Fruit fly (Drosophila melanogaster) whole organism, embryonic: ENCODE results near the gene LysRS.

ENCODE experiments used
- Abd-B ChIP-seq: fragments of 200-800 bp; sonication (Bioruptor generic); optimal IDR thresholded peaks from 2 replicates; lab custom pipeline; 2018; ENCODE audit warnings: missing biosample characterization, mild to moderate bottlenecking, missing genetic modification characterization, moderate library complexity
- Aef1 ChIP-seq: fragments of 200-800 bp; sonication (Bioruptor generic); IDR thresholded peaks from 3 replicates; pipeline ENCODE4 v1.3.6; 2022; ENCODE audit warnings: missing biosample characterization, missing genetic modification characterization
- B-H1 ChIP-seq: fragments of 200-800 bp; sonication (Bioruptor generic); IDR thresholded peaks from 3 replicates; pipeline ENCODE4 v1.3.6; 2022; ENCODE audit warnings: missing biosample characterization, missing genetic modification characterization
- CG10209 ChIP-seq: fragments of 200-800 bp; sonication (Bioruptor generic); optimal IDR thresholded peaks from 3 replicates; lab custom pipeline; 2017; ENCODE audit warnings: missing biosample characterization, mild to moderate bottlenecking, missing genetic modification characterization, missing genetic modification reagents
- CG10274 ChIP-seq: fragments of 200-800 bp; sonication (Bioruptor generic); optimal IDR thresholded peaks from 3 replicates; lab custom pipeline; 2017; ENCODE audit warnings: missing biosample characterization, mild to moderate bottlenecking, missing genetic modification characterization
- CG11560 ChIP-seq: fragments of 200-800 bp; sonication (Bioruptor generic); IDR thresholded peaks from 3 replicates; pipeline ENCODE4 v1.3.6; 2022; ENCODE audit warnings: missing biosample characterization, missing genetic modification characterization
- CG1233 ChIP-seq: fragments of 200-800 bp; sonication (Bioruptor generic); optimal IDR thresholded peaks from 4 replicates; lab custom pipeline; 2018; ENCODE audit warnings: missing biosample characterization, mild to moderate bottlenecking, missing genetic modification characterization
- CG12391 ChIP-seq: fragments of 200-800 bp; sonication (Bioruptor generic); optimal IDR thresholded peaks from 3 replicates; lab custom pipeline; 2018; ENCODE audit warnings: missing biosample characterization, mild to moderate bottlenecking, missing genetic modification characterization, moderate library complexity
- CG15479 ChIP-seq: fragments of 200-800 bp; sonication (Bioruptor generic); optimal IDR thresholded peaks from 3 replicates; lab custom pipeline; 2019; ENCODE audit warnings: missing biosample characterization, mild to moderate bottlenecking, missing genetic modification characterization, moderate library complexity
- CG16813 ChIP-seq: fragments of 200-800 bp; sonication (Bioruptor generic); IDR thresholded peaks from 3 replicates; pipeline ENCODE4 v1.3.6; 2022; ENCODE audit warnings: missing biosample characterization, missing genetic modification characterization; ENCODE audit not compliant: partially characterized antibody
- CG18011 ChIP-seq: fragments of 200-800 bp; sonication (Bioruptor generic); optimal IDR thresholded peaks from 2 replicates; lab custom pipeline; 2017; ENCODE audit warnings: missing biosample characterization, missing genetic modification characterization, mild to moderate bottlenecking, moderate library complexity, missing genotype
- CG31224 ChIP-seq: fragments of 200-800 bp; sonication (Bioruptor generic); IDR thresholded peaks from 2 replicates; pipeline ENCODE4 v1.3.6; 2022; ENCODE audit warnings: missing biosample characterization, missing genetic modification characterization
- CG34422 ChIP-seq: fragments of 200-800 bp; sonication (Bioruptor generic); IDR thresholded peaks from 3 replicates; pipeline ENCODE4 v1.3.6; 2022; ENCODE audit warnings: missing biosample characterization, missing genetic modification characterization
- CG6654 ChIP-seq: fragments of 200-800 bp; sonication (Bioruptor generic); optimal IDR thresholded peaks from 2 replicates; lab custom pipeline; 2017; ENCODE audit warnings: missing biosample characterization, mild to moderate bottlenecking, missing genetic modification characterization
- CG7928 ChIP-seq: fragments of 200-800 bp; sonication (Bioruptor generic); optimal IDR thresholded peaks from 2 replicates; lab custom pipeline; 2017; ENCODE audit warnings: missing biosample characterization, mild to moderate bottlenecking, missing genetic modification characterization
- CG8478 ChIP-seq: fragments of >200 bp; optimal IDR thresholded peaks from 2 replicates; lab custom pipeline; 2018
- CG9797 ChIP-seq: fragments of 200-800 bp; sonication (Bioruptor generic); optimal IDR thresholded peaks from 3 replicates; lab custom pipeline; 2018; ENCODE audit warnings: missing biosample characterization, mild to moderate bottlenecking, missing genetic modification characterization
- Chrac-16 ChIP-seq: fragments of 200-800 bp; sonication (Bioruptor generic); optimal IDR thresholded peaks from 3 replicates; lab custom pipeline; 2016; ENCODE audit warnings: missing biosample characterization, missing genetic modification characterization
- CoRest ChIP-seq: fragments of 200-800 bp; sonication (Bioruptor generic); optimal IDR thresholded peaks from 3 replicates; lab custom pipeline; 2018; ENCODE audit warnings: missing biosample characterization, mild to moderate bottlenecking, missing genetic modification characterization, moderate library complexity
- D19B ChIP-seq: fragments of 200-800 bp; sonication (Bioruptor generic); optimal IDR thresholded peaks from 2 replicates; lab custom pipeline; 2017; ENCODE audit warnings: missing biosample characterization, mild to moderate bottlenecking, missing genetic modification characterization
- Dbx ChIP-seq: fragments of 200-800 bp; sonication (Bioruptor generic); IDR thresholded peaks from 3 replicates; pipeline ENCODE4 v1.3.6; 2022; ENCODE audit warnings: missing biosample characterization, missing genetic modification characterization
- Dip3 ChIP-seq: fragments of 200-800 bp; sonication (Bioruptor generic); optimal IDR thresholded peaks from 3 replicates; lab custom pipeline; 2016; ENCODE audit warnings: missing biosample characterization, missing genetic modification characterization
- Doc3 ChIP-seq: fragments of 200-800 bp; sonication (Bioruptor generic); IDR thresholded peaks from 3 replicates; pipeline ENCODE4 v1.3.6; 2022; ENCODE audit warnings: missing biosample characterization, missing genetic modification characterization; ENCODE audit not compliant: partially characterized antibody
- Ets65A ChIP-seq: fragments of 200-800 bp; sonication (Bioruptor generic); peaks from one replicate; lab custom pipeline; 2016; ENCODE audit warnings: missing biosample characterization, missing genetic modification characterization
- Fer2 ChIP-seq: fragments of 200-800 bp; sonication (Bioruptor generic); optimal IDR thresholded peaks from 2 replicates; lab custom pipeline; 2018; ENCODE audit warnings: missing biosample characterization, mild to moderate bottlenecking, missing genetic modification characterization, moderate library complexity
- HLH3B ChIP-seq: fragments of 200-800 bp; sonication (Bioruptor generic); IDR thresholded peaks from 2 replicates; pipeline ENCODE4 v1.3.6; 2022; ENCODE audit warnings: missing biosample characterization, missing genetic modification characterization
- Hey ChIP-seq: fragments of 200-800 bp; sonication (Bioruptor generic); optimal IDR thresholded peaks from 3 replicates; lab custom pipeline; 2018; ENCODE audit warnings: missing biosample characterization, mild to moderate bottlenecking, missing genetic modification characterization
- HmgZ ChIP-seq: fragments of 200-800 bp; sonication (Bioruptor generic); optimal IDR thresholded peaks from 2 replicates; lab custom pipeline; 2018; ENCODE audit warnings: missing biosample characterization, mild to moderate bottlenecking, missing genetic modification characterization
- Myb ChIP-seq: fragments of 200-800 bp; sonication (Bioruptor generic); optimal IDR thresholded peaks from 2 replicates; lab custom pipeline; 2016; ENCODE audit warnings: missing biosample characterization, missing genetic modification characterization
- NC2β ChIP-seq: fragments of 200-800 bp; sonication (Bioruptor generic); optimal IDR thresholded peaks from 2 replicates; lab custom pipeline; 2016; ENCODE audit warnings: missing biosample characterization, missing genetic modification characterization
- Side ChIP-seq: fragments of 200-800 bp; sonication (Bioruptor generic); optimal IDR thresholded peaks from 2 replicates; lab custom pipeline; 2016; ENCODE audit warnings: missing biosample characterization, missing genetic modification characterization
- Stat92E ChIP-seq, 3 experiments: fragments of >200 bp in 2 of 3; fragments of 200-800 bp in 1 of 3; sonication (Bioruptor generic) in 1 of 3; optimal IDR thresholded peaks; 2 replicates each; lab custom pipeline; 2017 to 2019; ENCODE audit warnings: missing biosample characterization in 3 of 3, missing genetic modification characterization in 3 of 3, mild to moderate bottlenecking in 1 of 3, moderate library complexity in 1 of 3
- Xrp1 ChIP-seq: fragments of 200-800 bp; sonication (Bioruptor generic); IDR thresholded peaks from 2 replicates; pipeline ENCODE4 v1.3.6; 2022; ENCODE audit warnings: missing biosample characterization, missing genetic modification characterization
- ap ChIP-seq: fragments of 200-800 bp; sonication (Bioruptor generic); IDR thresholded peaks from 2 replicates; pipeline ENCODE4 v1.3.6; 2022; ENCODE audit warnings: missing biosample characterization, missing genetic modification characterization
- br ChIP-seq: fragments of >200 bp; optimal IDR thresholded peaks from 2 replicates; lab custom pipeline; 2017
- cwo ChIP-seq: fragments of 200-800 bp; sonication (Bioruptor generic); optimal IDR thresholded peaks from 3 replicates; lab custom pipeline; 2017; ENCODE audit warnings: missing biosample characterization, missing genetic modification characterization, mild to moderate bottlenecking, moderate library complexity, missing genetic modification reagents
- da ChIP-seq: fragments of 200-800 bp; sonication (Bioruptor generic); optimal IDR thresholded peaks from 2 replicates; lab custom pipeline; 2016; ENCODE audit warnings: missing biosample characterization, missing genetic modification characterization
- fd96Cb ChIP-seq: fragments of 200-800 bp; sonication (Bioruptor generic); optimal IDR thresholded peaks from 2 replicates; lab custom pipeline; 2018; ENCODE audit warnings: missing biosample characterization, mild to moderate bottlenecking, missing genetic modification characterization, moderate library complexity
- gsb ChIP-seq: fragments of 200-800 bp; sonication (Bioruptor generic); IDR thresholded peaks from 2 replicates; pipeline ENCODE4 v1.3.6; 2022; ENCODE audit warnings: missing biosample characterization, missing genetic modification characterization
- gt ChIP-seq: fragments of 200-800 bp; sonication (Bioruptor generic); IDR thresholded peaks from 2 replicates; pipeline ENCODE4 v1.3.6; 2022; ENCODE audit warnings: missing biosample characterization, missing genetic modification characterization
- hb ChIP-seq: fragments of 200-800 bp; sonication (Bioruptor generic); IDR thresholded peaks from 3 replicates; pipeline ENCODE4 v1.3.6; 2022; ENCODE audit warnings: missing biosample characterization, missing genetic modification characterization; ENCODE audit not compliant: partially characterized antibody
- hkb ChIP-seq, 2 experiments: fragments of 200-800 bp in 1 of 2; fragments of >200 bp in 1 of 2; sonication (Bioruptor generic) in 1 of 2; IDR thresholded peaks in 1 of 2; optimal IDR thresholded peaks in 1 of 2; 2 replicates each; pipeline versions ENCODE4 v1.3.6 to Lab custom; 2017 to 2022; ENCODE audit warnings: missing biosample characterization in 1 of 2, missing genetic modification characterization in 1 of 2
- mam ChIP-seq: fragments of 200-800 bp; sonication (Bioruptor generic); optimal IDR thresholded peaks from 3 replicates; lab custom pipeline; 2016; ENCODE audit warnings: missing biosample characterization, missing genetic modification characterization
- pnt ChIP-seq: fragments of 200-800 bp; sonication (Bioruptor generic); optimal IDR thresholded peaks from 3 replicates; lab custom pipeline; 2016; ENCODE audit warnings: missing biosample characterization, missing genetic modification characterization
- repo ChIP-seq: fragments of 200-800 bp; sonication (Bioruptor generic); optimal IDR thresholded peaks from 2 replicates; lab custom pipeline; 2016; ENCODE audit warnings: missing biosample characterization, missing genetic modification characterization
- sima ChIP-seq: fragments of 200-800 bp; sonication (Bioruptor generic); optimal IDR thresholded peaks from 2 replicates; lab custom pipeline; 2016; ENCODE audit warnings: missing biosample characterization, missing genetic modification characterization
- ssp ChIP-seq: fragments of 200-800 bp; sonication (Bioruptor generic); IDR thresholded peaks from 2 replicates; pipeline ENCODE4 v1.3.6; 2022; ENCODE audit warnings: missing biosample characterization, missing genetic modification characterization
- unc-4 ChIP-seq: fragments of 200-800 bp; sonication (Bioruptor generic); IDR thresholded peaks from 2 replicates; pipeline ENCODE4 v1.3.6; 2022; ENCODE audit warnings: missing biosample characterization, missing genetic modification characterization; ENCODE audit not compliant: partially characterized antibody
- vnd ChIP-seq: fragments of 200-800 bp; sonication (Bioruptor generic); IDR thresholded peaks from 3 replicates; pipeline ENCODE4 v1.3.6; 2022; ENCODE audit warnings: missing biosample characterization, missing genetic modification characterization; ENCODE audit not compliant: partially characterized antibody

LysRS gene

DNA sequence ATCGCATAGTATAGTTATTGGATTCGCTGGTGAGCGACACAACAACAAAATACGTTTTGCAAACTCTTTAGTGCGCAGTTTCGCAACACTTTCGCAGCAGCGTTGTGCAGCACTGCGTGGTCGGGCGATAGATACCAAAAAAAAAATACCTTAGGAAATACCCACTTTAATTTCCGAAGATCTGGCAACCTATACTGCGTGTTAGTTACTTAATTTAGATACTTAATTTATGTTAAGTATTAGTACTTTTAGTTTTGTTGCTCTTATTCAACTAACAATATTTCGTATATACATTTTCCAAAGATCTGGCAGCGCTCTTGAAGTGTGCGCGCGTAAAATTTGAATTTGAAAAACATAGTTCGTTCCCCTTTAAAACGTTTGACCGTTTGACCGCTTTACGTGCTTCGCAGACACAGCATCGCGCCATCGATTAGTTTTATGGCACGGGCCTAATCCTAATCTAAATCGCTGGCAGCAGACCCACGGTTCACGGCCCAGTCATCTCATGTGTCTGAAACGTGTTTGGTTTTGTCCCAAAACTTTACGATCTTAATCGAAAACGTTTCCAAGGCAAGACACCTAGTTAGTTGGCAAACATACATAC lies 28.7 kb downstream of the LysRS start, which contains the start of gene LPCAT (continued):
- TF ChIP-seq CG16813 (GFP tag; lab: Robert Waterston, UW) (peak; percentile 84), da (GFP tag; lab: Kevin White, UChicago) (peak; percentile 53), Dip3 (GFP tag; lab: Kevin White, UChicago) (peak; percentile 78), unc-4 (GFP tag; lab: Robert Waterston, UW) (peak; percentile 83), CG10209 (GFP tag; lab: Kevin White, UChicago) (peak; percentile 77), Myb (peak; percentile 86), Side (GFP tag; lab: Kevin White, UChicago) (peak; percentile 62), Doc3 (GFP tag; lab: Robert Waterston, UW) (peak; percentile 80), hb (GFP tag; lab: Robert Waterston, UW) (no peak), NC2β (GFP tag; lab: Kevin White, UChicago) (peak; percentile 29), Aef1 (peak; percentile 86), br (lab: Kevin White, UChicago) (no peak), hkb (optimal IDR thresholded peaks at IDR 0.05; lab: Kevin White, UChicago) (peak; percentile 95), hkb (GFP tag; IDR thresholded peaks at IDR 0.05; lab: Robert Waterston, UW) (peak; percentile 77), CG8478 (lab: Kevin White, UChicago) (no peak), fd96Cb (tag; lab: Kevin White, UChicago) (peak; percentile 68), Xrp1 (GFP tag; lab: Robert Waterston, UW) (peak; percentile 82), CG7928 (GFP tag; lab: Kevin White, UChicago) (peak; percentile 43), Ets65A (GFP tag; lab: Kevin White, UChicago) (peak; percentile 97), gsb (peak; percentile 67; the same call in 1 of the 2 replicates), CG18011 (GFP tag; lab: Kevin White, UChicago) (peak; percentile 14), vnd (no peak), CG6654 (GFP tag; lab: Kevin White, UChicago) (no peak), gt (GFP tag; lab: Robert Waterston, UW) (0 out of 2 replicates have a peak, but pooled peaks have one; percentile 32), CG10274 (GFP tag; lab: Kevin White, UChicago) (peak; percentile 35), HmgZ (tag; lab: Kevin White, UChicago) (peak; percentile 69), Chrac-16 (GFP tag; lab: Kevin White, UChicago) (peak; percentile 65), CG31224 (GFP tag; lab: Robert Waterston, UW) (peak; percentile 52), CG12391 (tag; lab: Kevin White, UChicago) (peak; percentile 75), CG1233 (GFP tag; lab: Kevin White, UChicago) (no peak), cwo (GFP tag; lab: Kevin White, UChicago) (peak; percentile 98), Fer2 (tag; lab: Kevin White, UChicago) (peak; percentile 55), ap (peak; percentile 65), Dbx (GFP tag; lab: Robert Waterston, UW) (peak; percentile 90), CG34422 (GFP tag; lab: Robert Waterston, UW) (peak; percentile 81), CoRest (tag; lab: Kevin White, UChicago) (peak; percentile 57), pnt (GFP tag; lab: Kevin White, UChicago) (peak; percentile 81), Stat92E (GFP tag; optimal IDR thresholded peaks at IDR 0.05; lab: Kevin White, UChicago) (no peak), mam (peak; percentile 90), HLH3B (GFP tag; lab: Robert Waterston, UW) (peak; percentile 63; the same call in 1 of the 2 replicates), CG11560 (tag; lab: Robert Waterston, UW) (peak; percentile 79), repo (GFP tag; lab: Kevin White, UChicago) (peak; percentile 66), Abd-B (GFP tag; lab: Kevin White, UChicago) (peak; percentile 78), CG9797 (GFP tag; lab: Kevin White, UChicago) (peak; percentile 71), sima (GFP tag; lab: Kevin White, UChicago) (no peak), D19B (GFP tag; lab: Kevin White, UChicago) (peak; percentile 50), Hey (tag; lab: Kevin White, UChicago) (no peak), ssp (GFP tag; lab: Robert Waterston, UW) (peak; percentile 70), CG15479 (GFP tag; lab: Kevin White, UChicago) (peak; percentile 35), B-H1 (GFP tag; lab: Robert Waterston, UW) (peak; percentile 40; the same call in 2 of the 3 replicates)
